Worm (Caenorhabditis elegans): ENCODE data around the gene ptc-3.

The ptc-3 gene

DNA sequence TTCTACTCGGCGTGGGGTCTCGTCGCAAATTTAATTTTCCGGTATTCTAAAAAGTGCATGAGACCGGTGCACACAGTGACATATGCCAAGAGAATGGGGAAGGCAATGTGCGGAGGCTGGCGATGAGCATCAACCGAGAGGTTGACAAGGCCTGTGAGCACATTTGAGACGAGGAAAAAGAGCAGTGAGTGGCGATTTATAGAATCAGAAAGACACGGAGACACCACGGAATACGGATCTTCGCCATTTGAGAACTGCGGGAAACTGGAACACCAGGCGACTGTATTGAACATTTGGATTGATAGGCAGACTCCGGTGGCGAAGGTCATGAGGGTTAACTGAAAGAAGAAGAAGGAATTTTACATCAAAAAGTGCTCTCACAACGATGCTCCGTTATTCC lies 26.5 kb upstream of the ptc-3 start:
- no peak for TF ChIP-seq ham-2 (GFP tag; optimal IDR thresholded peaks at IDR 0.05)
- TF ChIP-seq blmp-1 (tag; optimal IDR thresholded peaks at IDR 0.05) = no peak
- TF ChIP-seq lin-13 (tag; optimal IDR thresholded peaks at IDR 0.05) = no peak
- TF ChIP-seq ztf-11 (tag; optimal IDR thresholded peaks at IDR 0.05) = no peak
- no peak for TF ChIP-seq unc-120 (tag; optimal IDR thresholded peaks at IDR 0.05; ENCODE audit: poor library complexity, severe bottlenecking)
- no peak for TF ChIP-seq ceh-83 (GFP tag; optimal IDR thresholded peaks at IDR 0.05)
- no peak for TF ChIP-seq unc-62 (GFP tag; optimal IDR thresholded peaks at IDR 0.05)
- TF ChIP-seq nhr-12 (tag; optimal IDR thresholded peaks at IDR 0.05) = no peak
- no peak for TF ChIP-seq drap-1 (GFP tag; optimal IDR thresholded peaks at IDR 0.05)
- TF ChIP-seq nhr-28 (tag; optimal IDR thresholded peaks at IDR 0.05) = no peak
- no peak for TF ChIP-seq M03D4.4 (tag; optimal IDR thresholded peaks at IDR 0.05)
- TF ChIP-seq snpc-4 (tag; optimal IDR thresholded peaks at IDR 0.05) = no peak

DNA sequence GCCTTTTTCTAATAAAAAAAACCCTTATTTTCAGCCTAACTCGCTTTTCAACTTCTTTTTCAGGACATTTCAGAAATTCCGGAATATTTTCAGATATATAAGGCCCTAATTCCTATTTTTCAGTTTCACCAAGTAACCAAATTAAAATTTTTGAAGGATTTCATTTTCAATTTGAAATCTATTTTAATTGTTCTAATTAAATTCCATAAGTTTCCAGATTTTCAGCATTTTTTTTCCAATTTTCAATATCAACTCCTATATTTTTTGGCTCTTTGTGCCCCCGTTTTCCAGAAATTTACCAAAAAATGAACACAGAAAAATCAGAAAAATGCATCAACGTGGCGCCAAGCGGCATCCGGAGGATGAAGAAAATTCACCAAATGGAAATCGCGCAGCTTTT lies 22.4 kb upstream of the ptc-3 start, which contains the start of gene Y110A2AL.1:
TSS of gene Y110A2AL.1 (plus strand) at position 301 of the 400 bp plus-strand sequence.
- TF ChIP-seq nhr-28 (tag; optimal IDR thresholded peaks at IDR 0.05) (no peak), lin-13 (tag; optimal IDR thresholded peaks at IDR 0.05) (no peak), nhr-237 (tag; optimal IDR thresholded peaks at IDR 0.05) (no peak), blmp-1 (tag; optimal IDR thresholded peaks at IDR 0.05) (no peak), M03D4.4 (tag; optimal IDR thresholded peaks at IDR 0.05) (no peak), hlh-1 (tag; optimal IDR thresholded peaks at IDR 0.05) (no peak), snpc-4 (tag; optimal IDR thresholded peaks at IDR 0.05) (no peak), mls-2 (tag; optimal IDR thresholded peaks at IDR 0.05) (no peak), pha-4 (tag; optimal IDR thresholded peaks at IDR 0.05) (no peak), nhr-12 (tag; optimal IDR thresholded peaks at IDR 0.05) (no peak), mep-1 (tag; optimal IDR thresholded peaks at IDR 0.05) (no peak)

DNA sequence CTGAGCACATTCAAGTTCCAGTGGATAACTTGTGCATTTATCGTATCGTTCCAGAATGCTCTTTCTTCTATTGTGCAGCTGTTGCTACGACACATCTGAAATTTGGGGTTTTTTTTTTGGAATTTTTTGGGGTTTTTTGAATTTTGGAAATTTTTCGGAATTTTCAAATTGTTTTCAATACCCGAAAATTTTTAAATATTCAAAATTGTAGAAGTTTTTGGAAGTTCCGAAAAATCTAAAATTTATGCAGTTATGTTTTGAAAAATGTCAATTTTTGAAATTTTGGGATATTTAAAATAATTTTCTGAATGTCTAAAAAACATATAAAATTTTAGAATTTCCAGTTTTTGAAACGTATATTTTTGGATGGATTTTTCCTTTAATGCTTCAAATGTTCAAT lies 19.4 kb upstream of the ptc-3 start, which contains the start of gene Y110A2AL.10:
TSS of gene Y110A2AL.10 (minus strand) at position 101 of the 400 bp plus-strand sequence.
- no peak for TF ChIP-seq nhr-237 (tag; optimal IDR thresholded peaks at IDR 0.05)
- TF ChIP-seq ceh-39 (tag; optimal IDR thresholded peaks at IDR 0.05) = no peak
- no peak for TF ChIP-seq nhr-28 (tag; optimal IDR thresholded peaks at IDR 0.05)
- no peak for TF ChIP-seq mls-2 (tag; optimal IDR thresholded peaks at IDR 0.05)
- no peak for TF ChIP-seq pha-4 (tag; optimal IDR thresholded peaks at IDR 0.05)
- TF ChIP-seq flh-1 (GFP tag; optimal IDR thresholded peaks at IDR 0.05) = no peak
- TF ChIP-seq unc-39 (tag; optimal IDR thresholded peaks at IDR 0.05) = no peak
- TF ChIP-seq lsy-2 (tag; optimal IDR thresholded peaks at IDR 0.05) = no peak

DNA sequence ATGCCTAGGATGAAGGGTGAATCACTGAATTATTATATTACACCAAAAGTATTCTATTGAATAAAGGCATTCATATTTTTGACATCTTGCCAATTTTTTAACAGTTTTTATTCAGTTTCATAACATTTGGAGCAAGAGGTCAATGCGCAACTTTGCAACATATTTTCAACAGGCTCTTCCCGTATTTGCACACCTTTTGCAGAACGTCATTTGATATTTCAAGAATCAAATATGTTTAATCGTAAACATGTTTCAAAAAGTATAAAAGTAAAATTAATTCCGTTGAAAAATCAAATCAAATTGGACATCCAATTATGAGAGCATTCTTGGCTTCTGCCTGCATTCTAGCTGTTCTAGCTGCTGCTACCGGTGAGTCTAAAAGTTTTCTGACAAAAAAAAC lies 15.3 kb upstream of the ptc-3 start, which contains the start of gene Y110A2AL.2:
TSS of gene Y110A2AL.2 (plus strand) at position 301 of the 400 bp plus-strand sequence.
- TF ChIP-seq M03D4.4 (tag; optimal IDR thresholded peaks at IDR 0.05) (no peak), blmp-1 (tag; optimal IDR thresholded peaks at IDR 0.05) (no peak), mep-1 (tag; optimal IDR thresholded peaks at IDR 0.05) (no peak), sem-2 (GFP tag; optimal IDR thresholded peaks at IDR 0.05) (no peak), sptf-1 (tag; optimal IDR thresholded peaks at IDR 0.05) (no peak), bed-3 (GFP tag; optimal IDR thresholded peaks at IDR 0.05) (no peak), drap-1 (GFP tag; optimal IDR thresholded peaks at IDR 0.05) (no peak), tbx-8 (GFP tag; optimal IDR thresholded peaks at IDR 0.05) (no peak), nhr-237 (tag; optimal IDR thresholded peaks at IDR 0.05) (no peak), lin-13 (tag; optimal IDR thresholded peaks at IDR 0.05) (no peak), ceh-83 (GFP tag; optimal IDR thresholded peaks at IDR 0.05) (no peak)

DNA sequence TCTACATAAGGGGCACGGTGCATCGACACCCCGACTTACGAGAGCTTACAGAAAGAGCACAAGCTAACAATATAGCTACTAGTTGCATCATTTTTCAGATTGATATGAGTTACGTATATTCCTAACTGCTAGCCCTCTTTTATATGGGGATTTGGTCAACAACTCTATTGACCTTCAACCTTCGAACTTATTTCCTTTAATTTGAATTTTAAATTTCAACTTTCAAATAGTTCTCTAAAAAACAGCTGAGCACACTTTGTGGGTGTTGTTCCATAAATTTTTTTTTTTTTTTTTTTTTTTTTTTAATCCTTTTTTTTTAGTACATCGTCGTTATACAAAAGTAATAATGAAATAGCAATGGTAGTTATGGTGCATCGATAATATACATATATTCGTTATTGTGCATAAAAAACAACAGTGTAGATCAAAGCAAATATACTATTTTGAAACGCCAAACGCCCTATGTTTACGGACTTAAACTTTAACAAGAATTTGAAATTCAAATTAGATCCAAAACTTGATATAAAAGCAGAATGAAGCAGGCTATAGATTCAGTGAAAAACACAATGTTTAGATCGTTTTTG lies 14.2 kb upstream of the ptc-3 start, which contains the start of the genes Y110A2AL.9 and Y110A2AL.3:
TSS of gene Y110A2AL.9 (minus strand) at position 101 of the 584 bp plus-strand sequence.
TSS of gene Y110A2AL.3 (plus strand) at position 534 of the 584 bp plus-strand sequence.
- TF ChIP-seq sem-2 (GFP tag; optimal IDR thresholded peaks at IDR 0.05) (no peak), ceh-39 (tag; optimal IDR thresholded peaks at IDR 0.05) (no peak), bed-3 (GFP tag; optimal IDR thresholded peaks at IDR 0.05) (no peak), unc-39 (tag; optimal IDR thresholded peaks at IDR 0.05) (no peak), ham-2 (GFP tag; optimal IDR thresholded peaks at IDR 0.05) (no peak), cnd-1 (tag; optimal IDR thresholded peaks at IDR 0.05) (no peak), elt-3 (tag; optimal IDR thresholded peaks at IDR 0.05) (no peak), nhr-28 (tag; optimal IDR thresholded peaks at IDR 0.05) (no peak), hlh-1 (tag; optimal IDR thresholded peaks at IDR 0.05) (no peak), blmp-1 (tag; optimal IDR thresholded peaks at IDR 0.05) (no peak), lin-32 (GFP tag; optimal IDR thresholded peaks at IDR 0.05) (no peak), nhr-2 (tag; optimal IDR thresholded peaks at IDR 0.05) (no peak), zip-8 (tag; optimal IDR thresholded peaks at IDR 0.05) (no peak), snpc-4 (tag; optimal IDR thresholded peaks at IDR 0.05) (no peak), nhr-76 (tag; optimal IDR thresholded peaks at IDR 0.05) (no peak), ceh-83 (GFP tag; optimal IDR thresholded peaks at IDR 0.05) (no peak), pha-4 (tag; optimal IDR thresholded peaks at IDR 0.05) (no peak), ceh-43 (GFP tag; optimal IDR thresholded peaks at IDR 0.05) (no peak)
